Worm (Caenorhabditis elegans): ENCODE results near the gene cdh-3.
A peak's percentile ranks its signal among the peaks of the same experiment; 100 is the strongest.

Gene cdh-3

DNA sequence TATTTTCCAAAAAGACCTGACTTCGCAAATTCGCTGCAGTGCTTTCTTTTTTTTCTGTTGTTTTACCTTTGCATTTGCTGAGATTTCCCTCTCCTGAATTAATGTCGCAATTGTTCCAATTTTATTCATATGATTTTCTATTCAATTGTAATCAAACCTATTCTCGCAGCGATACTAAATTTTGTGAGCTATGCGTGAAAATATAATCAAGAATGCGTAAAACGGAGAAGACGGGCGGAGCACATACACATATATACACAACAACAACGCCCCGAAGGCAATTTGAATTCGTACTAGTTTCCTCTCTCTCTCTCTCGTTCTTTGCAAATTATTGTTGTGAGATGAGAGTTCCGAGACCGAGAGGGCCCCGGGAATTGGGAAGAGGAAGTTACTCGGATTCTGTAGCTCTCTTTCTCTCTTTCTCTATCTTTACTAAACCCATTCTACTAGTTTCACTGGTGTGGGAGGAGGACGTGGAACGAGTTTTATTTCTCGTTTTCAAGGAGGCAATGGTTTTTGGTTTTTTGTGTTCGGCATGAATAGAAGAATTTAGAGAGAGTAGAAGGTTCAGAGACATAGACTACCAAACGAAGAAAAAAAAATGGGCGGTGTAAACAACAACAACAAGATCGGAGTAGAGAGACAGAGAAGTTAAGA, 30.7 kb downstream of the cdh-3 start:
- no peak for TF ChIP-seq zip-4 (GFP tag; optimal IDR thresholded peaks at IDR 0.05)
- TF ChIP-seq swsn-7 (tag; optimal IDR thresholded peaks at IDR 0.05), result no peak
- TF ChIP-seq fkh-4 (tag; optimal IDR thresholded peaks at IDR 0.05; ENCODE audit: borderline replicate concordance), result no peak
- no peak for TF ChIP-seq sox-4 (tag; optimal IDR thresholded peaks at IDR 0.05)
- no peak for TF ChIP-seq pag-3 (tag; optimal IDR thresholded peaks at IDR 0.05; ENCODE audit: borderline replicate concordance, insufficient read depth)
- peak; percentile 6 for TF ChIP-seq mep-1 (tag; optimal IDR thresholded peaks at IDR 0.05)
- no peak for TF ChIP-seq pax-3 (tag; optimal IDR thresholded peaks at IDR 0.05)
- no peak for TF ChIP-seq nhr-47 (tag; optimal IDR thresholded peaks at IDR 0.05)
- TF ChIP-seq ces-1 (GFP tag; optimal IDR thresholded peaks at IDR 0.05), result no peak
- TF ChIP-seq lin-14 (GFP tag; optimal IDR thresholded peaks at IDR 0.05), result peak; percentile 73
- TF ChIP-seq ceh-8 (GFP tag; optimal IDR thresholded peaks at IDR 0.05), result no peak
- no peak for TF ChIP-seq sptf-1 (tag; optimal IDR thresholded peaks at IDR 0.05)
- no peak for TF ChIP-seq unc-130 (tag; optimal IDR thresholded peaks at IDR 0.05)
- no peak for TF ChIP-seq mdl-1 (tag; optimal IDR thresholded peaks at IDR 0.05)
- TF ChIP-seq lsy-2 (tag; optimal IDR thresholded peaks at IDR 0.05), result peak in 1 of 2 experiments; percentile 36
- no peak for TF ChIP-seq nhr-19 (GFP tag; conservative IDR thresholded peaks at IDR 0.05)
- TF ChIP-seq fkh-8 (tag; optimal IDR thresholded peaks at IDR 0.05), result no peak
- TF ChIP-seq unc-62 (GFP tag; optimal IDR thresholded peaks at IDR 0.05), result no peak
- TF ChIP-seq jun-1 (tag; optimal IDR thresholded peaks at IDR 0.05), result no peak
- TF ChIP-seq aly-2 (tag; optimal IDR thresholded peaks at IDR 0.05), result no peak
- peak in 2 of 3 experiments; percentile 1 to 14 for TF ChIP-seq ceh-82 (tag; optimal IDR thresholded peaks at IDR 0.05)
- TF ChIP-seq lir-3 (tag; optimal IDR thresholded peaks at IDR 0.05; ENCODE audit: poor library complexity), result no peak
- TF ChIP-seq grh-1 (GFP tag; IDR thresholded peaks at IDR 0.05), result no peak
- no peak for TF ChIP-seq isw-1 (GFP tag; IDR thresholded peaks at IDR 0.05)
- no peak for TF ChIP-seq snpc-4 (tag; optimal IDR thresholded peaks at IDR 0.05)
- TF ChIP-seq mab-9 (GFP tag; IDR thresholded peaks at IDR 0.05), result no peak
- TF ChIP-seq elt-3 (tag; optimal IDR thresholded peaks at IDR 0.05), result no peak
- no peak for TF ChIP-seq C16A3.4 (tag; optimal IDR thresholded peaks at IDR 0.05)
- no peak for TF ChIP-seq egl-13 (tag; optimal IDR thresholded peaks at IDR 0.05)
- TF ChIP-seq ztf-11 (tag; optimal IDR thresholded peaks at IDR 0.05), result no peak
- no peak for TF ChIP-seq F16B12.6 (tag; optimal IDR thresholded peaks at IDR 0.05)
- no peak for TF ChIP-seq sup-37 (GFP tag; optimal IDR thresholded peaks at IDR 0.05)
- no peak for TF ChIP-seq blmp-1 (tag; optimal IDR thresholded peaks at IDR 0.05)
- no peak for TF ChIP-seq efl-3 (GFP tag; optimal IDR thresholded peaks at IDR 0.05)
- TF ChIP-seq C04F5.9 (tag; optimal IDR thresholded peaks at IDR 0.05), result no peak
- TF ChIP-seq elt-2 (tag; optimal IDR thresholded peaks at IDR 0.05), result no peak
- no peak for TF ChIP-seq rnt-1 (tag; optimal IDR thresholded peaks at IDR 0.05)
- no peak for TF ChIP-seq egl-27 (tag; optimal IDR thresholded peaks at IDR 0.05)
- no peak for TF ChIP-seq nhr-28 (tag; optimal IDR thresholded peaks at IDR 0.05)
- TF ChIP-seq lin-15B (tag; optimal IDR thresholded peaks at IDR 0.05), result no peak
- TF ChIP-seq ceh-88 (GFP tag; IDR thresholded peaks at IDR 0.05), result no peak
- TF ChIP-seq nhr-76 (tag; optimal IDR thresholded peaks at IDR 0.05), result no peak
- TF ChIP-seq tlp-1 (tag; optimal IDR thresholded peaks at IDR 0.05), result no peak
- no peak for TF ChIP-seq dpl-1 (GFP tag; optimal IDR thresholded peaks at IDR 0.05)
- no peak for TF ChIP-seq nhr-71 (tag; optimal IDR thresholded peaks at IDR 0.05)
- peak; percentile 7 for TF ChIP-seq nhr-20 (tag; optimal IDR thresholded peaks at IDR 0.05)
- no peak for TF ChIP-seq vab-15 (tag; optimal IDR thresholded peaks at IDR 0.05)
- TF ChIP-seq hpl-2 (GFP tag; optimal IDR thresholded peaks at IDR 0.05), result no peak
- no peak for TF ChIP-seq zag-1 (tag; optimal IDR thresholded peaks at IDR 0.05)
- no peak for TF ChIP-seq pqm-1 (tag; optimal IDR thresholded peaks at IDR 0.05)
- peak; percentile 3 for TF ChIP-seq unc-86 (tag; optimal IDR thresholded peaks at IDR 0.05)
- peak; percentile 24 for TF ChIP-seq ama-1 (optimal IDR thresholded peaks at IDR 0.05)

All from whole organism, L1 larva.